Worm (Caenorhabditis elegans) whole organism, young adult: Measurements from ENCODE around the gene col-166.
A peak's percentile ranks its signal among the peaks of the same experiment; 100 is the strongest.

Experiments used
- B0019.2 ChIP-seq: fragments of 200-800 bp; sonication (Bioruptor generic); conservative IDR thresholded peaks from 2 replicates; pipeline ENCODE4 v1.3.6; 2022; ENCODE audit warnings: missing genetic modification reagents, missing genetic modification characterization, missing compliant biosample characterization
- B0336.3 ChIP-seq: fragments of 200-800 bp; sonication (Bioruptor generic); IDR thresholded peaks from 2 replicates; pipeline ENCODE4 v1.3.6; 2022; ENCODE audit warnings: missing genetic modification characterization, missing compliant biosample characterization
- C17E4.6 ChIP-seq: fragments of 200-800 bp; sonication (Bioruptor generic); IDR thresholded peaks from 2 replicates; pipeline ENCODE4 v1.3.6; 2022; ENCODE audit warnings: missing genetic modification reagents, missing genetic modification characterization, missing compliant biosample characterization
- D2030.7 ChIP-seq: fragments of 200-800 bp; sonication (Bioruptor generic); IDR thresholded peaks from 2 replicates; pipeline ENCODE4 v1.3.6; 2022; ENCODE audit warnings: missing genetic modification reagents, missing genetic modification characterization, missing compliant biosample characterization
- F10E7.11 ChIP-seq: sonication (generic microtip); optimal IDR thresholded peaks from 2 replicates; lab custom pipeline; 2017; ENCODE audit warnings: mild to moderate bottlenecking, missing genetic modification characterization, moderate library complexity, missing compliant biosample characterization
- F22D6.2 ChIP-seq: sonication (generic microtip); optimal IDR thresholded peaks from 2 replicates; lab custom pipeline; 2016; ENCODE audit warnings: mild to moderate bottlenecking, missing genetic modification characterization, missing compliant biosample characterization
- F37B4.10 ChIP-seq: fragments of 200-800 bp; sonication (Bioruptor generic); IDR thresholded peaks from 2 replicates; pipeline ENCODE4 v1.3.6; 2022; ENCODE audit warnings: missing genetic modification characterization, missing compliant biosample characterization
- F52B5.7 ChIP-seq: sonication (generic microtip); optimal IDR thresholded peaks from 2 replicates; lab custom pipeline; 2016; ENCODE audit warnings: mild to moderate bottlenecking, missing genetic modification characterization, missing compliant biosample characterization
- F57C9.4 ChIP-seq: sonication (generic microtip); optimal IDR thresholded peaks from 2 replicates; lab custom pipeline; 2017; ENCODE audit warnings: mild to moderate bottlenecking, missing genetic modification characterization, missing compliant biosample characterization
- T07F8.4 ChIP-seq: sonication (generic microtip); optimal IDR thresholded peaks from 2 replicates; lab custom pipeline; 2016; ENCODE audit warnings: mild to moderate bottlenecking, missing genetic modification characterization, moderate library complexity, missing compliant biosample characterization
- Y53F4B.3 ChIP-seq: fragments of 200-800 bp; sonication (Bioruptor generic); IDR thresholded peaks from 2 replicates; pipeline ENCODE4 v1.3.6; 2022; ENCODE audit warnings: missing genetic modification reagents, missing genetic modification characterization, missing compliant biosample characterization
- Y67H2A.10 ChIP-seq: fragments of 200-800 bp; sonication (Bioruptor generic); conservative IDR thresholded peaks from 2 replicates; pipeline ENCODE4 v1.3.6; 2022; ENCODE audit warnings: missing genetic modification reagents, missing genetic modification characterization, missing compliant biosample characterization
- Y79H2A.3 ChIP-seq: fragments of 200-800 bp; sonication (Bioruptor generic); conservative IDR thresholded peaks from 2 replicates; pipeline ENCODE4 v1.3.6; 2022; ENCODE audit warnings: missing genetic modification reagents, missing genetic modification characterization, missing compliant biosample characterization
- ZK185.1 ChIP-seq: sonication (generic microtip); optimal IDR thresholded peaks from 2 replicates; lab custom pipeline; 2016; ENCODE audit warnings: mild to moderate bottlenecking, missing genetic modification characterization, missing compliant biosample characterization; ENCODE audit not compliant: poor library complexity, severe bottlenecking
- atf-7 ChIP-seq: sonication (generic microtip); optimal IDR thresholded peaks from 2 replicates; lab custom pipeline; 2017; ENCODE audit warnings: mild to moderate bottlenecking, missing genetic modification characterization, missing compliant biosample characterization
- athp-1 ChIP-seq: sonication (generic microtip); optimal IDR thresholded peaks from 2 replicates; lab custom pipeline; 2017; ENCODE audit warnings: mild to moderate bottlenecking, missing genetic modification characterization, missing compliant biosample characterization
- attf-3 ChIP-seq: fragments of 200-800 bp; sonication (Bioruptor generic); conservative IDR thresholded peaks from 2 replicates; pipeline ENCODE4 v1.3.6; 2022; ENCODE audit warnings: missing genetic modification reagents, missing genetic modification characterization, missing compliant biosample characterization
- attf-5 ChIP-seq: fragments of 200-800 bp; sonication (Bioruptor generic); optimal IDR thresholded peaks from 2 replicates; lab custom pipeline; 2018; ENCODE audit warnings: mild to moderate bottlenecking, missing genetic modification characterization, missing compliant biosample characterization
- attf-6 ChIP-seq: fragments of 200-800 bp; sonication (Bioruptor generic); IDR thresholded peaks from 2 replicates; pipeline ENCODE4 v1.3.6; 2022; ENCODE audit warnings: missing genetic modification reagents, missing genetic modification characterization, missing compliant biosample characterization
- cebp-1 ChIP-seq, 2 experiments: fragments of 200-800 bp in 1 of 2; sonication (Bioruptor generic) in 1 of 2; sonication (generic microtip) in 1 of 2; IDR thresholded peaks in 1 of 2; optimal IDR thresholded peaks in 1 of 2; 2 replicates each; pipeline versions ENCODE4 v1.3.6 to Lab custom; 2017 to 2022; ENCODE audit warnings: missing compliant biosample characterization in 2 of 2, missing genetic modification characterization in 2 of 2, mild to moderate bottlenecking in 1 of 2, missing genetic modification reagents in 1 of 2, moderate library complexity in 1 of 2
- ceh-100 ChIP-seq: fragments of 200-800 bp; sonication (Bioruptor generic); IDR thresholded peaks from 2 replicates; pipeline ENCODE4 v1.3.6; 2022; ENCODE audit warnings: missing genetic modification reagents, missing genetic modification characterization, missing compliant biosample characterization
- ceh-40 ChIP-seq: fragments of 200-800 bp; sonication (Bioruptor generic); IDR thresholded peaks from 2 replicates; pipeline ENCODE4 v1.3.6; 2022; ENCODE audit warnings: missing genetic modification characterization, missing compliant biosample characterization
- egrh-3 ChIP-seq: fragments of 200-800 bp; sonication (Bioruptor generic); IDR thresholded peaks from 2 replicates; pipeline ENCODE4 v1.3.6; 2022; ENCODE audit warnings: missing genetic modification reagents, missing genetic modification characterization, missing compliant biosample characterization
- hlh-12 ChIP-seq: sonication (generic microtip); optimal IDR thresholded peaks from 2 replicates; lab custom pipeline; 2016; ENCODE audit warnings: missing genetic modification characterization, missing compliant biosample characterization
- hlh-26 ChIP-seq: fragments of 200-800 bp; sonication (Bioruptor generic); conservative IDR thresholded peaks from 2 replicates; pipeline ENCODE4 v1.3.6; 2022; ENCODE audit warnings: missing genetic modification reagents, missing genetic modification characterization, missing compliant biosample characterization
- hrde-1 ChIP-seq: sonication (generic microtip); optimal IDR thresholded peaks from 2 replicates; lab custom pipeline; 2016; ENCODE audit warnings: missing genetic modification characterization, mild to moderate bottlenecking, missing compliant biosample characterization, moderate library complexity, missing genotype, missing genetic modification reagents, borderline replicate concordance
- let-526 ChIP-seq: fragments of 200-800 bp; sonication (Bioruptor generic); IDR thresholded peaks from 2 replicates; pipeline ENCODE4 v1.3.6; 2022; ENCODE audit warnings: missing genetic modification reagents, missing genetic modification characterization, missing compliant biosample characterization
- lin-54 ChIP-seq: fragments of 200-800 bp; sonication (Bioruptor generic); optimal IDR thresholded peaks from 2 replicates; lab custom pipeline; 2018; ENCODE audit warnings: mild to moderate bottlenecking, missing genetic modification characterization, missing compliant biosample characterization
- lsy-27 ChIP-seq: sonication (generic microtip); optimal IDR thresholded peaks from 2 replicates; lab custom pipeline; 2017; ENCODE audit warnings: missing genetic modification characterization, mild to moderate bottlenecking, missing compliant biosample characterization, antibody characterized with exemption, missing genotype, borderline replicate concordance; ENCODE audit not compliant: insufficient read depth
- madf-8 ChIP-seq: fragments of 200-800 bp; sonication (Bioruptor generic); conservative IDR thresholded peaks from 2 replicates; pipeline ENCODE4 v1.3.6; 2022; ENCODE audit warnings: missing genetic modification reagents, missing genetic modification characterization, missing compliant biosample characterization
- mel-28 ChIP-seq: sonication (generic microtip); optimal IDR thresholded peaks from 2 replicates; lab custom pipeline; 2016; ENCODE audit warnings: borderline replicate concordance, mild to moderate bottlenecking, missing genetic modification characterization, missing compliant biosample characterization
- mxl-1 ChIP-seq: sonication (generic microtip); optimal IDR thresholded peaks from 2 replicates; lab custom pipeline; 2016; ENCODE audit warnings: missing genetic modification characterization, missing compliant biosample characterization
- nfya-1 ChIP-seq: sonication (generic microtip); optimal IDR thresholded peaks from 2 replicates; lab custom pipeline; 2017; ENCODE audit warnings: antibody characterized with exemption, missing compliant biosample characterization, missing genetic modification characterization, borderline replicate concordance; ENCODE audit not compliant: insufficient read depth
- nfya-2 ChIP-seq: fragments of 200-800 bp; sonication (Bioruptor generic); IDR thresholded peaks from 2 replicates; pipeline ENCODE4 v1.3.6; 2022; ENCODE audit warnings: missing genetic modification reagents, missing genetic modification characterization, missing compliant biosample characterization
- nhr-27 ChIP-seq: fragments of 200-800 bp; sonication (Bioruptor generic); optimal IDR thresholded peaks from 2 replicates; lab custom pipeline; 2018; ENCODE audit warnings: mild to moderate bottlenecking, missing genetic modification characterization, moderate library complexity, missing compliant biosample characterization
- pha-4 ChIP-seq: fragments of 150-350 bp; sonication (generic microtip); optimal IDR thresholded peaks from 2 replicates; lab custom pipeline; 2014; ENCODE audit warnings: missing biosample characterization, missing genetic modification reagents, missing genetic modification characterization
- rpc-1 ChIP-seq, 2 experiments: fragments of 150-350 bp in 1 of 2; sonication (generic microtip) in 1 of 2; optimal IDR thresholded peaks; 2 replicates each; lab custom pipeline; 2014 to 2018; ENCODE audit warnings: missing biosample characterization in 1 of 2, missing genetic modification characterization in 1 of 2, missing genetic modification reagents in 1 of 2, missing genotype in 1 of 2
- sea-2 ChIP-seq: fragments of 200-800 bp; sonication (Bioruptor generic); IDR thresholded peaks from 2 replicates; pipeline ENCODE4 v1.3.6; 2022; ENCODE audit warnings: missing genetic modification characterization, missing compliant biosample characterization
- snpc-3.4 ChIP-seq: sonication (generic microtip); optimal IDR thresholded peaks from 2 replicates; lab custom pipeline; 2017; ENCODE audit warnings: missing genetic modification characterization, mild to moderate bottlenecking, missing compliant biosample characterization, antibody characterized with exemption, moderate library complexity, missing genotype, missing genetic modification reagents
- snpc-4 ChIP-seq, 5 experiments: fragments of 150-350 bp in 1 of 5; sonication (generic microtip) in 4 of 5; optimal IDR thresholded peaks; 2 replicates each; lab custom pipeline; 2014 to 2018; ENCODE audit warnings: missing genetic modification characterization in 5 of 5, missing biosample characterization in 3 of 5, antibody characterized with exemption in 2 of 5, mild to moderate bottlenecking in 2 of 5, missing compliant biosample characterization in 2 of 5, missing genotype in 2 of 5, moderate library complexity in 2 of 5, missing genetic modification reagents in 1 of 5
- tbx-9 ChIP-seq: sonication (generic microtip); optimal IDR thresholded peaks from 2 replicates; lab custom pipeline; 2016; ENCODE audit warnings: borderline replicate concordance, missing genetic modification characterization, inconsistent platforms, missing compliant biosample characterization
- tlf-1 ChIP-seq: fragments of 200-800 bp; sonication (Bioruptor generic); optimal IDR thresholded peaks from 2 replicates; lab custom pipeline; 2018; ENCODE audit warnings: mild to moderate bottlenecking, missing genetic modification characterization, missing compliant biosample characterization
- xnd-1 ChIP-seq: sonication (generic microtip); optimal IDR thresholded peaks from 2 replicates; lab custom pipeline; 2016; ENCODE audit warnings: missing genotype, missing genetic modification reagents, missing genetic modification characterization, missing compliant biosample characterization
- ztf-28 ChIP-seq: fragments of 200-800 bp; sonication (Bioruptor generic); IDR thresholded peaks from 2 replicates; pipeline ENCODE4 v1.3.6; 2022; ENCODE audit warnings: missing genetic modification reagents, missing genetic modification characterization, missing compliant biosample characterization
- ztf-6 ChIP-seq: fragments of 200-800 bp; sonication (Bioruptor generic); IDR thresholded peaks from 2 replicates; pipeline ENCODE4 v1.3.6; 2022; ENCODE audit warnings: missing genetic modification reagents, missing genetic modification characterization, missing compliant biosample characterization

Gene col-166

ce11 chrX:6292143-6292542 lies 12.3 kb downstream of the col-166 start (continued):
- TF ChIP-seq Y67H2A.10 (GFP tag; lab: Robert Waterston, UW) (no peak), attf-6 (GFP tag; lab: Robert Waterston, UW) (peak; percentile 53; the same call in 1 of the 2 replicates), ceh-40 (GFP tag; lab: Robert Waterston, UW) (peak; percentile 83), ZK185.1 (tag; lab: Kevin White, UChicago) (peak; percentile 79), snpc-4 (GFP tag; optimal IDR thresholded peaks at IDR 0.05; lab: Kevin White, UChicago) (peak; percentile 84), snpc-4 (tag; optimal IDR thresholded peaks at IDR 0.05; lab: Kevin White, UChicago) (peak in 3 of 4 experiments; percentile 58 to 80 (median 69)), athp-1 (peak; percentile 61), Y53F4B.3 (GFP tag; lab: Robert Waterston, UW) (0 out of 2 replicates have a peak, but pooled peaks have one; percentile 35), hlh-12 (peak; percentile 89), lin-54 (GFP tag; lab: Kevin White, UChicago) (peak; percentile 72), mel-28 (peak; percentile 42), T07F8.4 (tag; lab: Kevin White, UChicago) (peak; percentile 74), nfya-1 (no peak), attf-3 (no peak), hrde-1 (tag; lab: Kevin White, UChicago) (peak; percentile 67), C17E4.6 (0 out of 2 replicates have a peak, but pooled peaks have one; percentile 34), sea-2 (GFP tag; lab: Robert Waterston, UW) (no peak), ztf-28 (peak; percentile 74; the same call in 1 of the 2 replicates), atf-7 (peak; percentile 84), attf-5 (GFP tag; lab: Kevin White, UChicago) (peak; percentile 74), nfya-2 (no peak), snpc-3.4 (tag; lab: Kevin White, UChicago) (peak; percentile 81), tlf-1 (peak; percentile 15), Y79H2A.3 (GFP tag; lab: Robert Waterston, UW) (no peak), xnd-1 (tag; lab: Kevin White, UChicago) (no peak), tbx-9 (no peak), ztf-6 (GFP tag; lab: Robert Waterston, UW) (0 out of 2 replicates have a peak, but pooled peaks have one; percentile 59), madf-8 (no peak; the same call in 1 of the 2 replicates), let-526 (GFP tag; lab: Robert Waterston, UW) (peak; percentile 80), pha-4 (no peak), F10E7.11 (tag; lab: Kevin White, UChicago) (peak; percentile 76), cebp-1 (GFP tag; IDR thresholded peaks at IDR 0.05; lab: Robert Waterston, UW) (peak; percentile 54; the same call in 1 of the 2 replicates), cebp-1 (tag; optimal IDR thresholded peaks at IDR 0.05; lab: Kevin White, UChicago) (peak; percentile 79), lsy-27 (tag; lab: Kevin White, UChicago) (no peak), F37B4.10 (GFP tag; lab: Robert Waterston, UW) (0 out of 2 replicates have a peak, but pooled peaks have one; percentile 54), F52B5.7 (tag; lab: Kevin White, UChicago) (peak; percentile 87), hlh-26 (0 out of 2 replicates have a peak, but pooled peaks have one; percentile 63), B0019.2 (GFP tag; lab: Robert Waterston, UW) (0 out of 2 replicates have a peak, but pooled peaks have one; percentile 30), mxl-1 (tag; lab: Kevin White, UChicago) (peak; percentile 89), F57C9.4 (tag; lab: Kevin White, UChicago) (peak; percentile 42), B0336.3 (GFP tag; lab: Robert Waterston, UW) (peak; percentile 75), egrh-3 (GFP tag; lab: Robert Waterston, UW) (peak; percentile 55), D2030.7 (GFP tag; lab: Robert Waterston, UW) (peak; percentile 83), F22D6.2 (tag; lab: Kevin White, UChicago) (peak; percentile 45), nhr-27 (no peak), ceh-100 (GFP tag; lab: Robert Waterston, UW) (peak; percentile 73), rpc-1 (optimal IDR thresholded peaks at IDR 0.05; lab: Kevin White, UChicago) (peak; percentile 96), rpc-1 (tag; optimal IDR thresholded peaks at IDR 0.05; lab: Kevin White, UChicago) (peak; percentile 96)
